Worm (Caenorhabditis elegans) whole organism, L1 larva: ENCODE data around the gene C18H9.5.

ENCODE experiments used
- alr-1 ChIP-seq: fragments of 200-800 bp; sonication (Bioruptor generic); optimal IDR thresholded peaks from 2 replicates; lab custom pipeline; 2018; ENCODE audit warnings: borderline replicate concordance, mild to moderate bottlenecking, missing genetic modification characterization, missing compliant biosample characterization
- aly-2 ChIP-seq: fragments of 150-350 bp; optimal IDR thresholded peaks from 2 replicates; lab custom pipeline; 2014; ENCODE audit warnings: missing biosample characterization, missing genetic modification characterization
- ama-1 ChIP-seq: fragments of 150-350 bp; optimal IDR thresholded peaks from 2 replicates; lab custom pipeline; 2014
- ces-1 ChIP-seq: fragments of 150-350 bp; optimal IDR thresholded peaks from 2 replicates; lab custom pipeline; 2014; ENCODE audit warnings: missing biosample characterization, missing genetic modification reagents, missing genetic modification characterization
- elt-2 ChIP-seq: sonication (generic microtip); optimal IDR thresholded peaks from 2 replicates; lab custom pipeline; 2016; ENCODE audit warnings: missing genetic modification characterization, mild to moderate bottlenecking, inconsistent platforms, missing compliant biosample characterization, missing genetic modification reagents
- ets-5 ChIP-seq: fragments of 200-800 bp; sonication (Bioruptor generic); IDR thresholded peaks from 2 replicates; pipeline ENCODE4 v1.3.6; 2022; ENCODE audit warnings: missing genetic modification characterization, missing compliant biosample characterization
- nhr-11 ChIP-seq: fragments of 150-350 bp; optimal IDR thresholded peaks from 2 replicates; lab custom pipeline; 2014; ENCODE audit warnings: missing biosample characterization, missing genetic modification characterization
- pqm-1 ChIP-seq: sonication (generic microtip); optimal IDR thresholded peaks from 3 replicates; lab custom pipeline; 2017; ENCODE audit warnings: missing biosample characterization, missing genetic modification characterization
- rnt-1 ChIP-seq: sonication (generic microtip); optimal IDR thresholded peaks from 2 replicates; lab custom pipeline; 2016; ENCODE audit warnings: mild to moderate bottlenecking, missing genetic modification characterization, moderate library complexity, missing compliant biosample characterization
- unc-62 ChIP-seq: fragments of 150-350 bp; optimal IDR thresholded peaks from 2 replicates; lab custom pipeline; 2014; ENCODE audit warnings: missing biosample characterization, missing genetic modification reagents, missing genetic modification characterization

DNA sequence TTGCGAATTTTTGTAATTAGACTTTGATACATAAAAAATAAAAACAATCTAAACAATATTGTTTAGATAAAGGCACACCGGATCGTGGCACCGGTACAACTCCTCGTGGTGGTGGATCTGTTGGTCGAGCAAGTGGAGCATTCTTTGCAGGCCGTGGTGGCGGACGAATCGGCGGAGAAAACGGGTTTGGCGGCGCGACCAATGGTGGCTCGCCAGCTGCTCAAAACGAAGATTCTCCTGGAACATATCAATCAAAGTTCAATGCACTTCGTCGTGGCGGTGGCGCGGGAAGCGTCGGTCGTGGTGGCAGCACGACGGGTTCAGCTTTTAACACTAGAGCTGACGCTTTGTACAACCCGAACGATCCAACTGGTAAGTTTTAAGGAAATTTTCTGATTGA, 9.4 kb downstream of the C18H9.5 start:
- TF ChIP-seq unc-62 (GFP tag; lab: Kevin White, UChicago) = no peak
- no peak for TF ChIP-seq ama-1
- no peak for TF ChIP-seq ces-1
- no peak for TF ChIP-seq nhr-11 (tag; lab: Kevin White, UChicago)
- no peak for TF ChIP-seq elt-2
- no peak for TF ChIP-seq aly-2 (tag; lab: Kevin White, UChicago)
- TF ChIP-seq pqm-1 (tag; lab: Kevin White, UChicago) = no peak
- no peak for TF ChIP-seq alr-1
- TF ChIP-seq rnt-1 (tag; lab: Kevin White, UChicago) = no peak
- TF ChIP-seq ets-5 (GFP tag; lab: Robert Waterston, UW) = no peak
